Fruit fly (Drosophila melanogaster) whole organism, embryonic: Measurements from ENCODE around the gene CG13454.

ENCODE experiments used
- BEAF-32 ChIP-seq: fragments of 200-800 bp; sonication (Bioruptor generic); optimal IDR thresholded peaks from 3 replicates; lab custom pipeline; 2017; ENCODE audit warnings: missing biosample characterization, missing genetic modification characterization, mild to moderate bottlenecking, moderate library complexity, missing genetic modification reagents
- CG10321 ChIP-seq: fragments of 200-800 bp; sonication (Bioruptor generic); IDR thresholded peaks from 2 replicates; pipeline ENCODE4 v1.3.6; 2022; ENCODE audit warnings: missing biosample characterization, missing genetic modification characterization
- CG11093 ChIP-seq: fragments of 200-800 bp; sonication (Bioruptor generic); IDR thresholded peaks from 3 replicates; pipeline ENCODE4 v1.3.6; 2022; ENCODE audit warnings: missing biosample characterization, missing genetic modification characterization
- CG11560 ChIP-seq: fragments of 200-800 bp; sonication (Bioruptor generic); IDR thresholded peaks from 3 replicates; pipeline ENCODE4 v1.3.6; 2022; ENCODE audit warnings: missing biosample characterization, missing genetic modification characterization
- CG12659 ChIP-seq: fragments of 200-800 bp; sonication (Bioruptor generic); optimal IDR thresholded peaks from 3 replicates; lab custom pipeline; 2017; ENCODE audit warnings: mild to moderate bottlenecking, missing biosample characterization, missing genetic modification reagents, missing genetic modification characterization
- CG15269 ChIP-seq: fragments of 200-800 bp; sonication (Bioruptor generic); optimal IDR thresholded peaks from 2 replicates; lab custom pipeline; 2018; ENCODE audit warnings: missing biosample characterization, mild to moderate bottlenecking, missing genetic modification characterization, moderate library complexity
- CG17186 ChIP-seq: fragments of 200-800 bp; sonication (Bioruptor generic); optimal IDR thresholded peaks from 3 replicates; lab custom pipeline; 2017; ENCODE audit warnings: missing biosample characterization, missing genetic modification reagents, missing genetic modification characterization
- CG17359 ChIP-seq: fragments of 200-800 bp; sonication (Bioruptor generic); optimal IDR thresholded peaks from 3 replicates; lab custom pipeline; 2018; ENCODE audit warnings: missing biosample characterization, mild to moderate bottlenecking, missing genetic modification characterization, moderate library complexity
- CG17612 ChIP-seq: fragments of 200-800 bp; sonication (Bioruptor generic); IDR thresholded peaks from 2 replicates; pipeline ENCODE4 v1.3.6; 2022; ENCODE audit warnings: missing biosample characterization, missing genetic modification characterization
- CG17912 ChIP-seq: fragments of 200-800 bp; sonication (Bioruptor generic); optimal IDR thresholded peaks from 2 replicates; lab custom pipeline; 2018; ENCODE audit warnings: missing biosample characterization, mild to moderate bottlenecking, missing genetic modification characterization
- CG18011 ChIP-seq: fragments of 200-800 bp; sonication (Bioruptor generic); optimal IDR thresholded peaks from 2 replicates; lab custom pipeline; 2017; ENCODE audit warnings: missing biosample characterization, missing genetic modification characterization, mild to moderate bottlenecking, moderate library complexity, missing genotype
- CG18619 ChIP-seq: fragments of 200-800 bp; sonication (Bioruptor generic); optimal IDR thresholded peaks from 3 replicates; lab custom pipeline; 2017; ENCODE audit warnings: missing biosample characterization, mild to moderate bottlenecking, missing genetic modification characterization
- CG31365 ChIP-seq: fragments of 200-800 bp; sonication (Bioruptor generic); optimal IDR thresholded peaks from 2 replicates; lab custom pipeline; 2018; ENCODE audit warnings: missing biosample characterization, mild to moderate bottlenecking, missing genetic modification characterization
- CG31441 ChIP-seq: fragments of 200-800 bp; sonication (Bioruptor generic); IDR thresholded peaks from 2 replicates; pipeline ENCODE4 v1.3.6; 2022; ENCODE audit warnings: missing biosample characterization, missing genetic modification characterization
- CG34422 ChIP-seq: fragments of 200-800 bp; sonication (Bioruptor generic); IDR thresholded peaks from 3 replicates; pipeline ENCODE4 v1.3.6; 2022; ENCODE audit warnings: missing biosample characterization, missing genetic modification characterization
- CG5953 ChIP-seq: fragments of 200-800 bp; sonication (Bioruptor generic); IDR thresholded peaks from 2 replicates; pipeline ENCODE4 v1.3.6; 2022; ENCODE audit warnings: missing biosample characterization, missing genetic modification characterization
- CG6254 ChIP-seq: fragments of 200-800 bp; sonication (Bioruptor generic); optimal IDR thresholded peaks from 3 replicates; lab custom pipeline; 2017; ENCODE audit warnings: mild to moderate bottlenecking, missing biosample characterization, missing genetic modification reagents, missing genetic modification characterization
- CG8290 ChIP-seq, 3 experiments: fragments of 200-800 bp; sonication (Bioruptor generic); optimal IDR thresholded peaks; 2 replicates each; lab custom pipeline; 2016 to 2019; ENCODE audit warnings: missing biosample characterization in 3 of 3, missing genetic modification characterization in 3 of 3, mild to moderate bottlenecking in 2 of 3, moderate library complexity in 1 of 3
- CG8924 ChIP-seq: fragments of 200-800 bp; optimal IDR thresholded peaks from 3 replicates; lab custom pipeline; 2019; ENCODE audit warnings: missing biosample characterization, mild to moderate bottlenecking, missing genetic modification characterization, moderate library complexity
- CG8944 ChIP-seq: fragments of 200-800 bp; sonication (Bioruptor generic); optimal IDR thresholded peaks from 3 replicates; lab custom pipeline; 2016; ENCODE audit warnings: missing biosample characterization, missing genetic modification characterization
- CTCF ChIP-seq: fragments of 200-800 bp; sonication (Bioruptor generic); optimal IDR thresholded peaks from 2 replicates; lab custom pipeline; 2017; ENCODE audit warnings: missing biosample characterization, mild to moderate bottlenecking, missing genetic modification characterization, moderate library complexity
- CoRest ChIP-seq: fragments of 200-800 bp; sonication (Bioruptor generic); optimal IDR thresholded peaks from 3 replicates; lab custom pipeline; 2018; ENCODE audit warnings: missing biosample characterization, mild to moderate bottlenecking, missing genetic modification characterization, moderate library complexity
- CrebB ChIP-seq: fragments of 200-800 bp; sonication (Bioruptor generic); optimal IDR thresholded peaks from 3 replicates; lab custom pipeline; 2018; ENCODE audit warnings: missing biosample characterization, mild to moderate bottlenecking, missing genetic modification characterization
- D19B ChIP-seq: fragments of 200-800 bp; sonication (Bioruptor generic); optimal IDR thresholded peaks from 2 replicates; lab custom pipeline; 2017; ENCODE audit warnings: missing biosample characterization, mild to moderate bottlenecking, missing genetic modification characterization
- Dp ChIP-seq: fragments of 200-800 bp; sonication (Bioruptor generic); optimal IDR thresholded peaks from 2 replicates; lab custom pipeline; 2018; ENCODE audit warnings: missing biosample characterization, mild to moderate bottlenecking, missing genetic modification characterization, moderate library complexity
- HmgZ ChIP-seq: fragments of 200-800 bp; sonication (Bioruptor generic); optimal IDR thresholded peaks from 2 replicates; lab custom pipeline; 2018; ENCODE audit warnings: missing biosample characterization, mild to moderate bottlenecking, missing genetic modification characterization
- Hr3 ChIP-seq: fragments of 200-800 bp; sonication (Bioruptor generic); optimal IDR thresholded peaks from 3 replicates; lab custom pipeline; 2016; ENCODE audit warnings: missing biosample characterization, missing genetic modification characterization
- Kr ChIP-seq: fragments of 200-800 bp; sonication (Bioruptor generic); optimal IDR thresholded peaks from 2 replicates; lab custom pipeline; 2017; ENCODE audit warnings: missing biosample characterization, mild to moderate bottlenecking, missing genetic modification characterization
- Lhr ChIP-seq: fragments of 200-800 bp; sonication (Bioruptor generic); optimal IDR thresholded peaks from 3 replicates; lab custom pipeline; 2017; ENCODE audit warnings: mild to moderate bottlenecking, missing biosample characterization, missing genetic modification reagents, missing genetic modification characterization
- NFAT ChIP-seq: fragments of 200-800 bp; sonication (Bioruptor generic); IDR thresholded peaks from 2 replicates; pipeline ENCODE4 v1.3.6; 2022; ENCODE audit warnings: missing biosample characterization, missing genetic modification characterization
- Nf-YC ChIP-seq: fragments of 200-800 bp; optimal IDR thresholded peaks from 3 replicates; lab custom pipeline; 2019; ENCODE audit warnings: missing biosample characterization, mild to moderate bottlenecking, missing genetic modification characterization, moderate library complexity
- Rfx ChIP-seq: fragments of 200-800 bp; sonication (Bioruptor generic); IDR thresholded peaks from 2 replicates; pipeline ENCODE4 v1.3.6; 2022; ENCODE audit warnings: missing biosample characterization, missing genetic modification characterization
- Scr ChIP-seq: fragments of 200-800 bp; sonication (Bioruptor generic); IDR thresholded peaks from 2 replicates; pipeline ENCODE4 v1.3.6; 2022; ENCODE audit warnings: missing biosample characterization, missing genetic modification characterization; ENCODE audit not compliant: partially characterized antibody
- al ChIP-seq: fragments of 200-800 bp; sonication (Bioruptor generic); IDR thresholded peaks from 2 replicates; pipeline ENCODE4 v1.3.6; 2022; ENCODE audit warnings: missing biosample characterization, missing genetic modification characterization
- ara ChIP-seq: fragments of 200-800 bp; sonication (Bioruptor generic); IDR thresholded peaks from 2 replicates; pipeline ENCODE4 v1.3.6; 2022; ENCODE audit warnings: missing biosample characterization, missing genetic modification characterization
- ems ChIP-seq: fragments of 200-800 bp; sonication (Bioruptor generic); optimal IDR thresholded peaks from 3 replicates; lab custom pipeline; 2016; ENCODE audit warnings: missing biosample characterization, missing genetic modification characterization
- ftz-f1 ChIP-seq: fragments of 200-800 bp; sonication (Bioruptor generic); optimal IDR thresholded peaks from 2 replicates; lab custom pipeline; 2016; ENCODE audit warnings: missing biosample characterization, missing genetic modification characterization
- hb ChIP-seq: fragments of 200-800 bp; sonication (Bioruptor generic); IDR thresholded peaks from 3 replicates; pipeline ENCODE4 v1.3.6; 2022; ENCODE audit warnings: missing biosample characterization, missing genetic modification characterization; ENCODE audit not compliant: partially characterized antibody
- lbe ChIP-seq: fragments of 200-800 bp; sonication (Bioruptor generic); optimal IDR thresholded peaks from 2 replicates; lab custom pipeline; 2016; ENCODE audit warnings: missing biosample characterization, mild to moderate bottlenecking, missing genetic modification characterization
- lilli ChIP-seq: fragments of 200-800 bp; sonication (Bioruptor generic); optimal IDR thresholded peaks from 3 replicates; lab custom pipeline; 2016; ENCODE audit warnings: missing biosample characterization, missing genetic modification characterization
- mirr ChIP-seq: fragments of 200-800 bp; sonication (Bioruptor generic); optimal IDR thresholded peaks from 3 replicates; lab custom pipeline; 2018; ENCODE audit warnings: missing biosample characterization, mild to moderate bottlenecking, missing genetic modification characterization
- oc ChIP-seq: fragments of 200-800 bp; sonication (Bioruptor generic); optimal IDR thresholded peaks from 2 replicates; lab custom pipeline; 2018; ENCODE audit warnings: missing biosample characterization, mild to moderate bottlenecking, missing genetic modification characterization, moderate library complexity
- pfk ChIP-seq: fragments of 200-800 bp; sonication (Bioruptor generic); optimal IDR thresholded peaks from 2 replicates; lab custom pipeline; 2018; ENCODE audit warnings: missing biosample characterization, mild to moderate bottlenecking, missing genetic modification characterization, moderate library complexity
- psq ChIP-seq: fragments of 200-800 bp; sonication (Bioruptor generic); optimal IDR thresholded peaks from 2 replicates; lab custom pipeline; 2017; ENCODE audit warnings: missing biosample characterization, missing genetic modification characterization
- sim ChIP-seq: fragments of 200-800 bp; sonication (Bioruptor generic); IDR thresholded peaks from 2 replicates; pipeline ENCODE4 v1.3.6; 2022; ENCODE audit warnings: missing biosample characterization, missing genetic modification characterization
- slou ChIP-seq: fragments of 200-800 bp; sonication (Bioruptor generic); optimal IDR thresholded peaks from 3 replicates; lab custom pipeline; 2016; ENCODE audit warnings: missing biosample characterization, missing genetic modification characterization
- slp2 ChIP-seq: fragments of 200-800 bp; sonication (Bioruptor generic); optimal IDR thresholded peaks from 2 replicates; lab custom pipeline; 2016; ENCODE audit warnings: missing biosample characterization, missing genetic modification characterization
- vvl ChIP-seq: fragments of 200-800 bp; sonication (Bioruptor generic); IDR thresholded peaks from 2 replicates; pipeline ENCODE4 v1.3.6; 2022; ENCODE audit warnings: missing biosample characterization, missing genetic modification characterization
- z ChIP-seq: fragments of 200-800 bp; sonication (Bioruptor generic); IDR thresholded peaks from 3 replicates; pipeline ENCODE4 v1.3.6; 2022; ENCODE audit warnings: missing biosample characterization, missing genetic modification characterization

The CG13454 gene

DNA sequence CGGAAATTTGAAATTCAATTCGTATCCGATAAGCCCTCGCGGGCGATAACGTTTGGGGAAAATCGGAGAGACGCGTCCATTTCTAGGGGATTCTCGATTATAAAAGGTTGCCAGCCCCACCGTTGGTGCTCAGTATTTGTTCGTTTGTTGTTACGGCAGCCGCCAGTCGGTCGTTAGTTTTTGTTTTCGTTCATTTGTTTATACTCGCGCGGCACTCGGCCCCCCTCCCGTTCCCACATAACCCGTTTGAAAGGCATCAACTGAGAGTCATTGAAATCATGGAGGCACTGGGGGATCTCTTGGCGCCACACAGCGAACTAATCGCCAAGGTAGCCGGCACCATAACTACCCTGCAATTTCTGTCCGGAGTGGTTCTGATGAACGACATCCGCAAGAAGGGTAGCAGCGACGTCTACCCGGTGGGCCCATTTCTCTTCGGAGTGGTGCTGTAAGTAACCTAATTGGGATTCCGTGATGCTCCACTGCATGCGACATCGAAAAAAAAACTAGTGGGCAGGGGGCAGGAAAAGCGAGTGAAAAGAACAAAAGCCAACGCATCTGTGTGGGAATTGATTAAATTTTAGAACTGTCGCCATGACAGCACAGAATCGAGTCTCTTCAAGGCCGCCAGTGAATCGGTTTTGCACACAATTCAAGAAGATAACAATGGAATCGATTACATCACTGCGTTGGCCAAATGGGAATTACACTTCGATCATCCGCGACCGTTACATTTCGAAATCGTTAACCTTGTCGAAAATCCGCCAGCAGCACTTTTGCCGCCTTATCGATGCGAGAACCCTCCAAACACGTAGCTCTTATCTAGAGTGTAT, 15.8 kb downstream of the CG13454 start, which contains the start of gene CG7272 (continued):
- TF ChIP-seq CG8290 (GFP tag; optimal IDR thresholded peaks at IDR 0.05; lab: Kevin White, UChicago): no peak
- peak in 1 of 2 experiments; percentile 63 for TF ChIP-seq CG8290 (tag; optimal IDR thresholded peaks at IDR 0.05; lab: Kevin White, UChicago)
- TF ChIP-seq vvl (GFP tag; lab: Robert Waterston, UW): peak; percentile 42
- no peak for TF ChIP-seq CG5953 (GFP tag; lab: Robert Waterston, UW)
- TF ChIP-seq slp2 (GFP tag; lab: Kevin White, UChicago): no peak
- peak; percentile 53 for TF ChIP-seq Rfx (GFP tag; lab: Robert Waterston, UW)
- TF ChIP-seq BEAF-32: peak; percentile 20
- no peak for TF ChIP-seq CG17612
- no peak for TF ChIP-seq sim (GFP tag; lab: Robert Waterston, UW)
- no peak for TF ChIP-seq pfk
- TF ChIP-seq CrebB (tag; lab: Kevin White, UChicago): peak; percentile 53
- peak; percentile 9 for TF ChIP-seq CoRest (tag; lab: Kevin White, UChicago)
- peak; percentile 37 for TF ChIP-seq lilli (GFP tag; lab: Kevin White, UChicago)
- TF ChIP-seq ftz-f1 (GFP tag; lab: Kevin White, UChicago): peak; percentile 84
- peak; percentile 5 for TF ChIP-seq Lhr
- peak; percentile 62; the same call in 1 of the 3 replicates for TF ChIP-seq CG34422 (GFP tag; lab: Robert Waterston, UW)
- TF ChIP-seq CG12659 (GFP tag; lab: Kevin White, UChicago): peak; percentile 38
- TF ChIP-seq D19B (GFP tag; lab: Kevin White, UChicago): peak; percentile 95
- no peak for TF ChIP-seq CG8944
- peak; percentile 27 for TF ChIP-seq CG15269 (tag; lab: Kevin White, UChicago)
- TF ChIP-seq CG17359 (tag; lab: Kevin White, UChicago): no peak
- TF ChIP-seq NFAT (GFP tag; lab: Robert Waterston, UW): peak; percentile 64; the same call in 1 of the 2 replicates
- TF ChIP-seq CG18619 (GFP tag; lab: Kevin White, UChicago): no peak
- TF ChIP-seq CG10321 (GFP tag; lab: Robert Waterston, UW): no peak
- TF ChIP-seq psq (GFP tag; lab: Kevin White, UChicago): no peak
- peak; percentile 92 for TF ChIP-seq Dp (GFP tag; lab: Kevin White, UChicago)
- peak; percentile 65 for TF ChIP-seq HmgZ (tag; lab: Kevin White, UChicago)
- TF ChIP-seq CG18011 (GFP tag; lab: Kevin White, UChicago): peak; percentile 22
- TF ChIP-seq ara (GFP tag; lab: Robert Waterston, UW): no peak
- no peak for TF ChIP-seq CG17912
- no peak for TF ChIP-seq CG17186 (GFP tag; lab: Kevin White, UChicago)
- TF ChIP-seq Scr (GFP tag; lab: Robert Waterston, UW): peak; percentile 20; the same call in 1 of the 2 replicates
- no peak for TF ChIP-seq slou
- no peak for TF ChIP-seq hb
- no peak for TF ChIP-seq Kr (GFP tag; lab: Kevin White, UChicago)
- TF ChIP-seq al: 0 out of 2 replicates have a peak, but pooled peaks have one; percentile 13
- TF ChIP-seq Nf-YC (tag; lab: Kevin White, UChicago): peak; percentile 45
- no peak for TF ChIP-seq CG31441 (GFP tag; lab: Robert Waterston, UW)
- no peak for TF ChIP-seq lbe (GFP tag; lab: Kevin White, UChicago)
- peak; percentile 23 for TF ChIP-seq CTCF (GFP tag; lab: Kevin White, UChicago)
- no peak for TF ChIP-seq ems (GFP tag; lab: Kevin White, UChicago)
- no peak for TF ChIP-seq CG11093 (GFP tag; lab: Robert Waterston, UW)
- peak; percentile 39 for TF ChIP-seq CG8924 (tag; lab: Kevin White, UChicago)
- TF ChIP-seq CG31365 (tag; lab: Kevin White, UChicago): no peak
- no peak for TF ChIP-seq CG11560 (tag; lab: Robert Waterston, UW)
- peak; percentile 65 for TF ChIP-seq mirr (GFP tag; lab: Kevin White, UChicago)
- peak; percentile 7 for TF ChIP-seq oc (tag; lab: Kevin White, UChicago)
- TF ChIP-seq z (GFP tag; lab: Robert Waterston, UW): no peak
- TF ChIP-seq Hr3: no peak
- no peak for TF ChIP-seq CG6254 (GFP tag; lab: Kevin White, UChicago)
